Fruit fly (Drosophila melanogaster): ENCODE measurements around the gene CG6125.
A peak's percentile ranks its signal among the peaks of the same experiment; 100 is the strongest.

The CG6125 gene

dm6 chr3R:15367477-15367876, 39.4 kb downstream of the CG6125 start, which contains the start of gene CG34404 (continued):
- peak; percentile 59 for TF ChIP-seq CG1603 (tag; optimal IDR thresholded peaks at IDR 0.05)
- no peak for TF ChIP-seq gcm2 (GFP tag; optimal IDR thresholded peaks at IDR 0.05)
- peak; percentile 17; the same call in 1 of the 2 replicates for TF ChIP-seq ato (GFP tag; IDR thresholded peaks at IDR 0.05; ENCODE audit: partially characterized antibody)
- peak; percentile 85 for TF ChIP-seq Dp (GFP tag; optimal IDR thresholded peaks at IDR 0.05)

- no peak for TF ChIP-seq D19B (GFP tag; optimal IDR thresholded peaks at IDR 0.05)
- peak; percentile 59 for TF ChIP-seq Fer1 (GFP tag; optimal IDR thresholded peaks at IDR 0.05)
- no peak for TF ChIP-seq CG4360 (GFP tag; IDR thresholded peaks at IDR 0.05)
- no peak for TF ChIP-seq CG4820 (GFP tag; optimal IDR thresholded peaks at IDR 0.05)
- TF ChIP-seq Atf3 (GFP tag; optimal IDR thresholded peaks at IDR 0.05), result no peak
- TF ChIP-seq B-H2 (GFP tag; optimal IDR thresholded peaks at IDR 0.05), result no peak
- TF ChIP-seq CG12104 (GFP tag; optimal IDR thresholded peaks at IDR 0.05), result no peak
- TF ChIP-seq Ada2b (GFP tag; IDR thresholded peaks at IDR 0.05), result peak; percentile 20; the same call in 1 of the 2 replicates
- TF ChIP-seq crc (GFP tag; optimal IDR thresholded peaks at IDR 0.05), result no peak
- TF ChIP-seq Neu2 (GFP tag; optimal IDR thresholded peaks at IDR 0.05; ENCODE audit: borderline replicate concordance), result no peak
- TF ChIP-seq Aef1 (GFP tag; IDR thresholded peaks at IDR 0.05), result no peak
- peak; percentile 82 for TF ChIP-seq gem (tag; optimal IDR thresholded peaks at IDR 0.05)
- peak; percentile 39; the same call in 1 of the 2 replicates for TF ChIP-seq Ptx1 (GFP tag; IDR thresholded peaks at IDR 0.05)
- TF ChIP-seq ems (GFP tag; optimal IDR thresholded peaks at IDR 0.05), result peak; percentile 11
- no peak for TF ChIP-seq ind (GFP tag; optimal IDR thresholded peaks at IDR 0.05)
- peak; percentile 8 for TF ChIP-seq CG6683 (GFP tag; optimal IDR thresholded peaks at IDR 0.05)
- no peak for TF ChIP-seq jumu (GFP tag; optimal IDR thresholded peaks at IDR 0.05)
- 0 out of 2 replicates have a peak, but pooled peaks have one; percentile 27 for TF ChIP-seq stc (GFP tag; IDR thresholded peaks at IDR 0.05)
- no peak for TF ChIP-seq corto (GFP tag; optimal IDR thresholded peaks at IDR 0.05)
- no peak for TF ChIP-seq CG16779 (GFP tag; IDR thresholded peaks at IDR 0.05)
- TF ChIP-seq ranshi (GFP tag; IDR thresholded peaks at IDR 0.05), result peak; percentile 41; the same call in 1 of the 2 replicates
- peak; percentile 40 for TF ChIP-seq CG13424 (tag; optimal IDR thresholded peaks at IDR 0.05)
- TF ChIP-seq dpn (GFP tag; optimal IDR thresholded peaks at IDR 0.05), result peak in 1 of 2 experiments; percentile 23
- TF ChIP-seq chm (GFP tag; IDR thresholded peaks at IDR 0.05), result no peak
- peak; percentile 25 for TF ChIP-seq Oli (tag; optimal IDR thresholded peaks at IDR 0.05)
- TF ChIP-seq Nf-YB (GFP tag; optimal IDR thresholded peaks at IDR 0.05), result no peak
- peak; percentile 31 for TF ChIP-seq nmo (GFP tag; optimal IDR thresholded peaks at IDR 0.05)
- no peak for TF ChIP-seq Bdp1 (GFP tag; optimal IDR thresholded peaks at IDR 0.05)
- TF ChIP-seq CG8924 (tag; optimal IDR thresholded peaks at IDR 0.05), result peak; percentile 9
- no peak for TF ChIP-seq CG3065 (GFP tag; optimal IDR thresholded peaks at IDR 0.05)
- peak; percentile 32 for TF ChIP-seq phol (tag; optimal IDR thresholded peaks at IDR 0.05)
- no peak for TF ChIP-seq CG12299 (tag; optimal IDR thresholded peaks at IDR 0.05)
- no peak for TF ChIP-seq CG13123 (GFP tag; optimal IDR thresholded peaks at IDR 0.05)
- no peak for TF ChIP-seq mirr (GFP tag; optimal IDR thresholded peaks at IDR 0.05)
- TF ChIP-seq slbo (GFP tag; IDR thresholded peaks at IDR 0.05), result peak; percentile 66
- no peak for TF ChIP-seq gcm (GFP tag; optimal IDR thresholded peaks at IDR 0.05)
- TF ChIP-seq CG32767 (GFP tag; IDR thresholded peaks at IDR 0.05), result peak; percentile 9; the same call in 1 of the 2 replicates
- TF ChIP-seq tgo (GFP tag; IDR thresholded peaks at IDR 0.05), result peak; percentile 59
- TF ChIP-seq eyg (GFP tag; optimal IDR thresholded peaks at IDR 0.05), result no peak
- TF ChIP-seq ap (GFP tag; IDR thresholded peaks at IDR 0.05), result no peak
- TF ChIP-seq twi (tag; optimal IDR thresholded peaks at IDR 0.05), result no peak
- no peak for TF ChIP-seq Abd-B (GFP tag; optimal IDR thresholded peaks at IDR 0.05)
- TF ChIP-seq CG12391 (tag; optimal IDR thresholded peaks at IDR 0.05), result peak; percentile 62
- no peak for TF ChIP-seq Dek (tag; optimal IDR thresholded peaks at IDR 0.05)
- peak; percentile 29 for TF ChIP-seq Med (GFP tag)
- peak; percentile 59 for TF ChIP-seq CG17328 (GFP tag; IDR thresholded peaks at IDR 0.05)
Observed at dm6 chr3R:15366839-15367238, 40.0 kb downstream of the CG6125 start.

Measured in whole organism, embryonic.